Worm (Caenorhabditis elegans) whole organism, L4 larva: ENCODE measurements around the gene tag-151.

Experiments used
- ZK546.5 ChIP-seq, 2 experiments: sonication (generic microtip); optimal IDR thresholded peaks; 2 replicates each; lab custom pipeline; 2017; ENCODE audit warnings: missing biosample characterization in 2 of 2, missing genetic modification characterization in 2 of 2
- aha-1 ChIP-seq: fragments of 150-350 bp; peaks from one replicate; lab custom pipeline; 2014; ENCODE audit warnings: missing biosample characterization, missing genetic modification characterization
- ceh-62 ChIP-seq: sonication (generic microtip); optimal IDR thresholded peaks from 2 replicates; lab custom pipeline; 2017; ENCODE audit warnings: missing biosample characterization, missing genetic modification characterization
- egl-43 ChIP-seq: fragments of 200-800 bp; sonication (Bioruptor generic); IDR thresholded peaks from 2 replicates; pipeline ENCODE4 v1.3.6; 2022; ENCODE audit warnings: missing genetic modification reagents, missing genetic modification characterization, missing compliant biosample characterization
- madf-5 ChIP-seq, 2 experiments: fragments of 200-800 bp; sonication (Bioruptor generic); IDR thresholded peaks; 2 replicates each; pipeline ENCODE4 v1.3.6; 2022; ENCODE audit warnings: missing compliant biosample characterization in 2 of 2, missing genetic modification characterization in 2 of 2
- mes-2 ChIP-seq: sonication (generic microtip); optimal IDR thresholded peaks from 2 replicates; lab custom pipeline; 2016; ENCODE audit warnings: missing genotype, mild to moderate bottlenecking, missing genetic modification characterization, missing compliant biosample characterization; ENCODE audit not compliant: poor library complexity, severe bottlenecking
- nhr-111 ChIP-seq: fragments of 200-800 bp; sonication (Bioruptor generic); optimal IDR thresholded peaks from 2 replicates; lab custom pipeline; 2018; ENCODE audit warnings: mild to moderate bottlenecking, missing genetic modification characterization, missing compliant biosample characterization
- nhr-25 ChIP-seq: sonication (generic microtip); optimal IDR thresholded peaks from 2 replicates; lab custom pipeline; 2017; ENCODE audit warnings: missing genetic modification characterization, mild to moderate bottlenecking, missing compliant biosample characterization, antibody characterized with exemption, moderate library complexity, borderline replicate concordance; ENCODE audit not compliant: insufficient read depth
- nhr-28 ChIP-seq: fragments of 150-350 bp; optimal IDR thresholded peaks from 2 replicates; lab custom pipeline; 2014; ENCODE audit warnings: missing biosample characterization, missing genetic modification characterization
- nhr-77 ChIP-seq: fragments of 150-350 bp; optimal IDR thresholded peaks from 2 replicates; lab custom pipeline; 2014; ENCODE audit warnings: missing biosample characterization, missing genetic modification characterization
- unc-62 ChIP-seq, 3 experiments: fragments of 150-350 bp in 1 of 3; sonication (generic microtip); optimal IDR thresholded peaks in 2 of 3; peaks in 1 of 3; 1 replicate in 1 of 3; 2 replicates in 2 of 3; lab custom pipeline; 2014 to 2017; ENCODE audit warnings: missing biosample characterization in 3 of 3, missing genetic modification characterization in 3 of 3, missing genetic modification reagents in 3 of 3, missing genotype in 1 of 3
- vab-7 ChIP-seq: fragments of 200-800 bp; sonication (Bioruptor generic); IDR thresholded peaks from 2 replicates; pipeline ENCODE4 v1.3.6; 2022; ENCODE audit warnings: missing genetic modification reagents, missing genetic modification characterization, missing compliant biosample characterization

Gene tag-151

ce11 chrII:4762574-4763285 lies 52.7 kb downstream of the tag-151 start, which contains the start of gene F26G1.2:
Gene F26G1.2, plus strand, starts transcription at chrII:4763081.
- TF ChIP-seq aha-1 (tag; lab: Kevin White, UChicago) (peak; percentile 69), mes-2 (tag; lab: Kevin White, UChicago) (no peak), nhr-111 (no peak), nhr-77 (tag; lab: Kevin White, UChicago) (no peak), ceh-62 (no peak), nhr-25 (tag; lab: Kevin White, UChicago) (no peak), ZK546.5 (tag; optimal IDR thresholded peaks at IDR 0.05; lab: Kevin White, UChicago) (no peak), egl-43 (GFP tag; lab: Robert Waterston, UW) (peak; percentile 15; the same call in 1 of the 2 replicates), unc-62 (GFP tag; optimal IDR thresholded peaks at IDR 0.05 in 1 of 2; lab: Kevin White, UChicago) (no peak), unc-62 (tag; optimal IDR thresholded peaks at IDR 0.05; lab: Kevin White, UChicago) (no peak), vab-7 (no peak), nhr-28 (tag; lab: Kevin White, UChicago) (peak; percentile 57), madf-5 (GFP tag; IDR thresholded peaks at IDR 0.05; lab: Robert Waterston, UW) (no peak)
